Worm (Caenorhabditis elegans) whole organism, midembryonic: ENCODE data around the gene Y6E2A.7.

Experiments used
- ref-1 ChIP-seq: fragments of 200-800 bp; sonication (Bioruptor generic); conservative IDR thresholded peaks from 2 replicates; pipeline ENCODE4 v1.3.6; 2022; ENCODE audit warnings: missing genetic modification reagents, missing genetic modification characterization, missing compliant biosample characterization
- ztf-23 ChIP-seq: fragments of 200-800 bp; sonication (Bioruptor generic); IDR thresholded peaks from 2 replicates; pipeline ENCODE4 v1.3.6; 2022; ENCODE audit warnings: missing genetic modification reagents, missing genetic modification characterization, missing compliant biosample characterization

DNA sequence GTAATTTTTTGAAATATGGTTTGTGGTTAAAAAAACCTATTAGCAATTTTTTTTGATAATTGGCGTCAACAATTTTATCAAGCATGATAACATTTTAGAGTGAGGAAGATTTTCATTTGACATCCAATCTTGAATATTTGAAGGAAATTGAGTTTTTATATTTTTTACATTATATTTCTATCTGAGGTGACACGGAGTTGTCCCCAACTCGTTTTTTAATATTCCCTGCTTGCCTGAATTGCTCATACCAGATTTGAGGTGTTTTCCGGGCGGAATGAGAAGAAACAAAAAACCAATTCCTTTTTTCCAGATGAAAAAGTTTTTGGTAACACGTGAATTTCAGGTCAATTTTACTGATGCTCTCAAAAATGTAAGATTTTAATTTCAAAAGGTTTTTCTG, at the start of gene Y6E2A.7:
- TF ChIP-seq ztf-23 (GFP tag; lab: Robert Waterston, UW) (no peak), ref-1 (GFP tag; lab: Robert Waterston, UW) (no peak)
